Fruit fly (Drosophila melanogaster) whole organism, embryonic: Measurements from ENCODE around the gene CG46460.
A peak's percentile ranks its signal among the peaks of the same experiment; 100 is the strongest.

Experiments
- Bgb ChIP-seq: fragments of 200-800 bp; sonication (Bioruptor generic); IDR thresholded peaks from 2 replicates; pipeline ENCODE4 v1.3.6; 2022; ENCODE audit warnings: missing biosample characterization, missing genetic modification characterization; ENCODE audit not compliant: partially characterized antibody
- Blimp-1 ChIP-seq: fragments of 200-800 bp; sonication (Bioruptor generic); optimal IDR thresholded peaks from 3 replicates; lab custom pipeline; 2018; ENCODE audit warnings: missing biosample characterization, missing genetic modification characterization, mild to moderate bottlenecking, moderate library complexity, missing genetic modification reagents
- CG1024 ChIP-seq: fragments of 200-800 bp; sonication (Bioruptor generic); IDR thresholded peaks from 2 replicates; pipeline ENCODE4 v1.3.6; 2022; ENCODE audit warnings: missing biosample characterization, missing genetic modification characterization
- CG10366 ChIP-seq: fragments of 200-800 bp; sonication (Bioruptor generic); IDR thresholded peaks from 2 replicates; pipeline ENCODE4 v1.3.6; 2022; ENCODE audit warnings: missing biosample characterization, missing genetic modification characterization
- CG11085 ChIP-seq: fragments of 200-800 bp; sonication (Bioruptor generic); IDR thresholded peaks from 2 replicates; pipeline ENCODE4 v1.3.6; 2022; ENCODE audit warnings: missing biosample characterization, missing genetic modification characterization
- CG11093 ChIP-seq: fragments of 200-800 bp; sonication (Bioruptor generic); IDR thresholded peaks from 3 replicates; pipeline ENCODE4 v1.3.6; 2022; ENCODE audit warnings: missing biosample characterization, missing genetic modification characterization
- CG11696 ChIP-seq: fragments of 200-800 bp; sonication (Bioruptor generic); IDR thresholded peaks from 2 replicates; pipeline ENCODE4 v1.3.6; 2022; ENCODE audit warnings: missing biosample characterization, missing genetic modification characterization
- CG14710 ChIP-seq: fragments of 200-800 bp; sonication (Bioruptor generic); optimal IDR thresholded peaks from 3 replicates; lab custom pipeline; 2019; ENCODE audit warnings: missing biosample characterization, mild to moderate bottlenecking, missing genetic modification characterization, moderate library complexity
- CG14860 ChIP-seq: fragments of 200-800 bp; sonication (Bioruptor generic); IDR thresholded peaks from 3 replicates; pipeline ENCODE4 v1.3.6; 2022; ENCODE audit warnings: missing biosample characterization, missing genetic modification characterization; ENCODE audit not compliant: partially characterized antibody
- CG15601 ChIP-seq: fragments of 200-800 bp; sonication (Bioruptor generic); optimal IDR thresholded peaks from 3 replicates; lab custom pipeline; 2019; ENCODE audit warnings: missing biosample characterization, mild to moderate bottlenecking, missing genetic modification characterization, moderate library complexity
- CG16813 ChIP-seq: fragments of 200-800 bp; sonication (Bioruptor generic); IDR thresholded peaks from 3 replicates; pipeline ENCODE4 v1.3.6; 2022; ENCODE audit warnings: missing biosample characterization, missing genetic modification characterization; ENCODE audit not compliant: partially characterized antibody
- CG2678 ChIP-seq: fragments of 200-800 bp; sonication (Bioruptor generic); optimal IDR thresholded peaks from 3 replicates; lab custom pipeline; 2019; ENCODE audit warnings: missing biosample characterization, mild to moderate bottlenecking, missing genetic modification characterization, moderate library complexity
- CG30403 ChIP-seq: fragments of 200-800 bp; sonication (Bioruptor generic); optimal IDR thresholded peaks from 3 replicates; lab custom pipeline; 2016; ENCODE audit warnings: missing biosample characterization, missing genetic modification characterization
- CG34422 ChIP-seq: fragments of 200-800 bp; sonication (Bioruptor generic); IDR thresholded peaks from 3 replicates; pipeline ENCODE4 v1.3.6; 2022; ENCODE audit warnings: missing biosample characterization, missing genetic modification characterization
- CG4854 ChIP-seq: fragments of 200-800 bp; sonication (Bioruptor generic); optimal IDR thresholded peaks from 2 replicates; lab custom pipeline; 2016; ENCODE audit warnings: missing biosample characterization, missing genetic modification characterization, inconsistent platforms
- CG7372 ChIP-seq: fragments of 200-800 bp; sonication (Bioruptor generic); IDR thresholded peaks from 2 replicates; pipeline ENCODE4 v1.3.6; 2022; ENCODE audit warnings: missing biosample characterization, missing genetic modification characterization
- CG8944 ChIP-seq: fragments of 200-800 bp; sonication (Bioruptor generic); optimal IDR thresholded peaks from 3 replicates; lab custom pipeline; 2016; ENCODE audit warnings: missing biosample characterization, missing genetic modification characterization
- CG9727 ChIP-seq: fragments of 200-800 bp; sonication (Bioruptor generic); optimal IDR thresholded peaks from 3 replicates; lab custom pipeline; 2017; ENCODE audit warnings: missing biosample characterization, mild to moderate bottlenecking, missing genetic modification characterization
- CHES-1-like ChIP-seq: fragments of 200-800 bp; sonication (Bioruptor generic); optimal IDR thresholded peaks from 2 replicates; lab custom pipeline; 2016; ENCODE audit warnings: missing biosample characterization, missing genetic modification characterization
- Dad ChIP-seq: fragments of 200-800 bp; sonication (Bioruptor generic); optimal IDR thresholded peaks from 3 replicates; lab custom pipeline; 2016; ENCODE audit warnings: missing biosample characterization, missing genetic modification characterization
- Dp ChIP-seq: fragments of 200-800 bp; sonication (Bioruptor generic); optimal IDR thresholded peaks from 2 replicates; lab custom pipeline; 2018; ENCODE audit warnings: missing biosample characterization, mild to moderate bottlenecking, missing genetic modification characterization, moderate library complexity
- ERR ChIP-seq: fragments of 200-800 bp; sonication (Bioruptor generic); optimal IDR thresholded peaks from 2 replicates; lab custom pipeline; 2016; ENCODE audit warnings: missing biosample characterization, missing genetic modification characterization
- Elba2 ChIP-seq: fragments of 200-800 bp; sonication (Bioruptor generic); optimal IDR thresholded peaks from 3 replicates; lab custom pipeline; 2016; ENCODE audit warnings: missing biosample characterization, missing genetic modification characterization
- Ets65A ChIP-seq: fragments of 200-800 bp; sonication (Bioruptor generic); peaks from one replicate; lab custom pipeline; 2016; ENCODE audit warnings: missing biosample characterization, missing genetic modification characterization
- H2.0 ChIP-seq: fragments of 200-800 bp; sonication (Bioruptor generic); IDR thresholded peaks from 2 replicates; pipeline ENCODE4 v1.3.6; 2022; ENCODE audit warnings: missing biosample characterization, missing genetic modification characterization
- Hand ChIP-seq: fragments of 200-800 bp; sonication (Bioruptor generic); optimal IDR thresholded peaks from 2 replicates; lab custom pipeline; 2017; ENCODE audit warnings: mild to moderate bottlenecking, missing biosample characterization, missing genetic modification reagents, missing genetic modification characterization
- HmgD ChIP-seq: fragments of 200-800 bp; sonication (Bioruptor generic); optimal IDR thresholded peaks from 3 replicates; lab custom pipeline; 2016; ENCODE audit warnings: missing biosample characterization, missing genetic modification characterization
- Kr ChIP-seq: fragments of 200-800 bp; sonication (Bioruptor generic); optimal IDR thresholded peaks from 2 replicates; lab custom pipeline; 2017; ENCODE audit warnings: missing biosample characterization, mild to moderate bottlenecking, missing genetic modification characterization
- MESR4 ChIP-seq: fragments of 200-800 bp; sonication (Bioruptor generic); optimal IDR thresholded peaks from 2 replicates; lab custom pipeline; 2018; ENCODE audit warnings: missing biosample characterization, mild to moderate bottlenecking, missing genetic modification characterization, moderate library complexity
- Max ChIP-seq: fragments of 200-800 bp; sonication (Bioruptor generic); optimal IDR thresholded peaks from 2 replicates; lab custom pipeline; 2016; ENCODE audit warnings: missing biosample characterization, mild to moderate bottlenecking, missing genetic modification characterization
- NC2α ChIP-seq: fragments of 200-800 bp; sonication (Bioruptor generic); optimal IDR thresholded peaks from 2 replicates; lab custom pipeline; 2016; ENCODE audit warnings: missing biosample characterization, missing genetic modification characterization
- NC2β ChIP-seq: fragments of 200-800 bp; sonication (Bioruptor generic); optimal IDR thresholded peaks from 2 replicates; lab custom pipeline; 2016; ENCODE audit warnings: missing biosample characterization, missing genetic modification characterization
- Rfx ChIP-seq: fragments of 200-800 bp; sonication (Bioruptor generic); IDR thresholded peaks from 2 replicates; pipeline ENCODE4 v1.3.6; 2022; ENCODE audit warnings: missing biosample characterization, missing genetic modification characterization
- Sry-δ ChIP-seq: fragments of 200-800 bp; sonication (Bioruptor generic); optimal IDR thresholded peaks from 2 replicates; lab custom pipeline; 2016; ENCODE audit warnings: missing biosample characterization, missing genetic modification characterization
- TFAM ChIP-seq: fragments of 200-800 bp; sonication (Bioruptor generic); optimal IDR thresholded peaks from 2 replicates; lab custom pipeline; 2017; ENCODE audit warnings: missing biosample characterization, missing genetic modification characterization, inconsistent platforms
- Tbp ChIP-seq: fragments of >200 bp; optimal IDR thresholded peaks from 2 replicates; lab custom pipeline; 2018; ENCODE audit warnings: missing biosample characterization, missing genetic modification characterization
- abd-A ChIP-seq: fragments of 200-800 bp; sonication (Bioruptor generic); optimal IDR thresholded peaks from 3 replicates; lab custom pipeline; 2019; ENCODE audit warnings: missing biosample characterization, mild to moderate bottlenecking, missing genetic modification characterization, moderate library complexity
- ap ChIP-seq: fragments of 200-800 bp; sonication (Bioruptor generic); IDR thresholded peaks from 2 replicates; pipeline ENCODE4 v1.3.6; 2022; ENCODE audit warnings: missing biosample characterization, missing genetic modification characterization
- ci ChIP-seq: fragments of 200-800 bp; sonication (Bioruptor generic); IDR thresholded peaks from 3 replicates; pipeline ENCODE4 v1.3.6; 2022; ENCODE audit warnings: missing biosample characterization, missing genetic modification characterization
- croc ChIP-seq: fragments of 200-800 bp; sonication (Bioruptor generic); conservative IDR thresholded peaks from 3 replicates; pipeline ENCODE4 v1.3.6; 2022; ENCODE audit warnings: missing biosample characterization, missing genetic modification characterization
- eve ChIP-seq, 2 experiments: fragments of >200 bp; optimal IDR thresholded peaks; 2 replicates each; lab custom pipeline; 2017; ENCODE audit warnings: missing biosample characterization in 2 of 2, missing genetic modification characterization in 2 of 2
- grau ChIP-seq: fragments of 200-800 bp; optimal IDR thresholded peaks from 3 replicates; lab custom pipeline; 2019; ENCODE audit warnings: missing biosample characterization, mild to moderate bottlenecking, missing genetic modification characterization, moderate library complexity
- hb ChIP-seq: fragments of 200-800 bp; sonication (Bioruptor generic); IDR thresholded peaks from 3 replicates; pipeline ENCODE4 v1.3.6; 2022; ENCODE audit warnings: missing biosample characterization, missing genetic modification characterization; ENCODE audit not compliant: partially characterized antibody
- jumu ChIP-seq: fragments of 200-800 bp; sonication (Bioruptor generic); optimal IDR thresholded peaks from 3 replicates; lab custom pipeline; 2016; ENCODE audit warnings: missing biosample characterization, missing genetic modification characterization
- prd ChIP-seq, 3 experiments: fragments of >200 bp in 2 of 3; fragments of 200-800 bp in 1 of 3; sonication (Bioruptor generic) in 1 of 3; optimal IDR thresholded peaks in 2 of 3; IDR thresholded peaks in 1 of 3; 2 replicates in 2 of 3; 3 replicates in 1 of 3; pipeline versions ENCODE4 v1.3.6 to Lab custom; 2017 to 2022; ENCODE audit warnings: missing biosample characterization in 1 of 3, missing genetic modification characterization in 1 of 3
- pzg ChIP-seq: fragments of 200-800 bp; sonication (Bioruptor generic); optimal IDR thresholded peaks from 3 replicates; lab custom pipeline; 2018; ENCODE audit warnings: missing biosample characterization, mild to moderate bottlenecking, missing genetic modification characterization, moderate library complexity
- schlank ChIP-seq: fragments of 200-800 bp; sonication (Bioruptor generic); optimal IDR thresholded peaks from 2 replicates; lab custom pipeline; 2018; ENCODE audit warnings: missing biosample characterization, mild to moderate bottlenecking, missing genetic modification characterization
- sens ChIP-seq: fragments of 200-800 bp; sonication (Bioruptor generic); peaks from one replicate; lab custom pipeline; 2016; ENCODE audit warnings: missing biosample characterization, missing genetic modification characterization
- tna ChIP-seq: fragments of 200-800 bp; sonication (Bioruptor generic); IDR thresholded peaks from 2 replicates; pipeline ENCODE4 v1.3.6; 2022; ENCODE audit warnings: missing biosample characterization, missing genetic modification characterization; ENCODE audit not compliant: partially characterized antibody
- wdn ChIP-seq: fragments of 200-800 bp; sonication (Bioruptor generic); IDR thresholded peaks from 2 replicates; pipeline ENCODE4 v1.3.6; 2022; ENCODE audit warnings: missing biosample characterization, missing genetic modification characterization
- zen2 ChIP-seq: fragments of 200-800 bp; sonication (Bioruptor generic); IDR thresholded peaks from 3 replicates; pipeline ENCODE4 v1.3.6; 2022; ENCODE audit warnings: missing biosample characterization, missing genetic modification characterization; ENCODE audit not compliant: partially characterized antibody

The CG46460 gene

dm6 chr3L:4186659-4187058, 40.4 kb downstream of the CG46460 start, which contains the start of gene VhaM9.7-c (continued):
- TF ChIP-seq tna (no peak), NC2β (GFP tag; lab: Kevin White, UChicago) (peak; percentile 25), ap (GFP tag; lab: Robert Waterston, UW) (no peak), CG4854 (GFP tag; lab: Kevin White, UChicago) (no peak), croc (GFP tag; lab: Robert Waterston, UW) (no peak), CG14860 (GFP tag; lab: Robert Waterston, UW) (no peak), CG11696 (GFP tag; lab: Robert Waterston, UW) (no peak), CG8944 (GFP tag; lab: Kevin White, UChicago) (no peak), TFAM (GFP tag; lab: Kevin White, UChicago) (no peak), Kr (no peak), Sry-δ (GFP tag; lab: Kevin White, UChicago) (peak; percentile 17), HmgD (GFP tag; lab: Kevin White, UChicago) (peak; percentile 20), CG14710 (peak; percentile 46), abd-A (peak; percentile 51), MESR4 (GFP tag; lab: Kevin White, UChicago) (peak; percentile 61), CG9727 (GFP tag; lab: Kevin White, UChicago) (no peak), schlank (tag; lab: Kevin White, UChicago) (no peak), pzg (peak; percentile 69), CG16813 (no peak), Ets65A (GFP tag; lab: Kevin White, UChicago) (peak; percentile 94), CG10366 (GFP tag; lab: Robert Waterston, UW) (no peak), CG34422 (GFP tag; lab: Robert Waterston, UW) (peak; percentile 53; the same call in 1 of the 3 replicates), Dp (GFP tag; lab: Kevin White, UChicago) (peak; percentile 80), Tbp (no peak), Dad (GFP tag; lab: Kevin White, UChicago) (peak; percentile 32), eve (GFP tag; optimal IDR thresholded peaks at IDR 0.05; lab: Kevin White, UChicago) (no peak), NC2α (GFP tag; lab: Kevin White, UChicago) (no peak), ERR (GFP tag; lab: Kevin White, UChicago) (peak; percentile 12), sens (GFP tag; lab: Kevin White, UChicago) (peak; percentile 78), H2.0 (no peak), ci (no peak), Elba2 (GFP tag; lab: Kevin White, UChicago) (no peak), grau (tag; lab: Kevin White, UChicago) (peak; percentile 26), wdn (no peak), Blimp-1 (GFP tag; lab: Kevin White, UChicago) (no peak), prd (optimal IDR thresholded peaks at IDR 0.05; lab: Kevin White, UChicago) (no peak), prd (GFP tag; IDR thresholded peaks at IDR 0.05; lab: Robert Waterston, UW) (0 out of 3 replicates have a peak, but pooled peaks have one; percentile 29), CG1024 (GFP tag; lab: Robert Waterston, UW) (0 out of 2 replicates have a peak, but pooled peaks have one; percentile 7), CG15601 (peak; percentile 9), CG2678 (tag; lab: Kevin White, UChicago) (no peak), zen2 (GFP tag; lab: Robert Waterston, UW) (no peak; the same call in 2 of the 3 replicates), Rfx (GFP tag; lab: Robert Waterston, UW) (peak; percentile 72), jumu (GFP tag; lab: Kevin White, UChicago) (no peak), Hand (GFP tag; lab: Kevin White, UChicago) (no peak), CG11093 (GFP tag; lab: Robert Waterston, UW) (no peak), hb (GFP tag; lab: Robert Waterston, UW) (no peak), Bgb (GFP tag; lab: Robert Waterston, UW) (0 out of 2 replicates have a peak, but pooled peaks have one; percentile 21), CHES-1-like (GFP tag; lab: Kevin White, UChicago) (peak; percentile 53), CG11085 (GFP tag; lab: Robert Waterston, UW) (no peak), CG30403 (GFP tag; lab: Kevin White, UChicago) (peak; percentile 47), CG7372 (no peak), Max (peak; percentile 34)
